Fruit fly (Drosophila melanogaster) whole organism, pupa: ENCODE data around the gene Or33a.

Experiments used
- CG10348 ChIP-seq: fragments of 200-800 bp; sonication (Bioruptor generic); IDR thresholded peaks from 2 replicates; pipeline ENCODE4 v1.3.6; 2022; ENCODE audit warnings: missing biosample characterization, missing genetic modification characterization
- CG12605 ChIP-seq: fragments of 200-800 bp; sonication (Bioruptor generic); IDR thresholded peaks from 2 replicates; pipeline ENCODE4 v1.3.6; 2022; ENCODE audit warnings: missing biosample characterization, missing genetic modification characterization
- CG13204 ChIP-seq: fragments of 200-800 bp; sonication (Bioruptor generic); optimal IDR thresholded peaks from 2 replicates; lab custom pipeline; 2018; ENCODE audit warnings: missing biosample characterization, mild to moderate bottlenecking, missing genetic modification characterization, moderate library complexity
- CG14655 ChIP-seq: fragments of 200-800 bp; sonication (Bioruptor generic); optimal IDR thresholded peaks from 3 replicates; lab custom pipeline; 2017; ENCODE audit warnings: mild to moderate bottlenecking, missing biosample characterization, missing genetic modification reagents, missing genetic modification characterization
- CG15710 ChIP-seq: fragments of 200-800 bp; sonication (Bioruptor generic); optimal IDR thresholded peaks from 2 replicates; lab custom pipeline; 2018; ENCODE audit warnings: missing biosample characterization, mild to moderate bottlenecking, missing genetic modification characterization, moderate library complexity
- CG17806 ChIP-seq: fragments of 200-800 bp; sonication (Bioruptor generic); optimal IDR thresholded peaks from 2 replicates; lab custom pipeline; 2018; ENCODE audit warnings: missing biosample characterization, mild to moderate bottlenecking, missing genetic modification characterization, moderate library complexity
- CG32121 ChIP-seq: fragments of 200-800 bp; sonication (Bioruptor generic); IDR thresholded peaks from 2 replicates; pipeline ENCODE4 v1.3.6; 2022; ENCODE audit warnings: missing biosample characterization, missing genetic modification characterization
- CG34367 ChIP-seq: fragments of 200-800 bp; sonication (Bioruptor generic); optimal IDR thresholded peaks from 2 replicates; lab custom pipeline; 2018; ENCODE audit warnings: missing biosample characterization, mild to moderate bottlenecking, missing genetic modification characterization
- CG4496 ChIP-seq: fragments of 200-800 bp; sonication (Bioruptor generic); IDR thresholded peaks from 3 replicates; pipeline ENCODE4 v1.3.6; 2022; ENCODE audit warnings: missing biosample characterization, missing genetic modification characterization
- CG8159 ChIP-seq: fragments of 200-800 bp; sonication (Bioruptor generic); optimal IDR thresholded peaks from 3 replicates; lab custom pipeline; 2018; ENCODE audit warnings: missing biosample characterization, mild to moderate bottlenecking, missing genetic modification characterization, moderate library complexity
- CG8301 ChIP-seq: fragments of 200-800 bp; sonication (Bioruptor generic); optimal IDR thresholded peaks from 2 replicates; lab custom pipeline; 2018; ENCODE audit warnings: missing biosample characterization, mild to moderate bottlenecking, missing genetic modification characterization
- CG9948 ChIP-seq: fragments of 200-800 bp; sonication (Bioruptor generic); optimal IDR thresholded peaks from 2 replicates; lab custom pipeline; 2018; ENCODE audit warnings: missing biosample characterization, mild to moderate bottlenecking, missing genetic modification characterization, moderate library complexity
- D1 ChIP-seq: fragments of 200-800 bp; sonication (Bioruptor generic); optimal IDR thresholded peaks from 2 replicates; lab custom pipeline; 2018; ENCODE audit warnings: missing biosample characterization, mild to moderate bottlenecking, missing genetic modification characterization, moderate library complexity
- EcR ChIP-seq: fragments of 200-800 bp; sonication (Bioruptor generic); optimal IDR thresholded peaks from 3 replicates; lab custom pipeline; 2019; ENCODE audit warnings: missing biosample characterization, missing genetic modification characterization, mild to moderate bottlenecking, moderate library complexity, missing genetic modification reagents
- Ets98B ChIP-seq: fragments of 200-800 bp; sonication (Bioruptor generic); IDR thresholded peaks from 2 replicates; pipeline ENCODE4 v1.3.6; 2022; ENCODE audit warnings: missing biosample characterization, missing genetic modification characterization
- Pif1A ChIP-seq: fragments of 200-800 bp; sonication (Bioruptor generic); optimal IDR thresholded peaks from 3 replicates; lab custom pipeline; 2016; ENCODE audit warnings: missing biosample characterization, missing genetic modification characterization
- Pif1B ChIP-seq: fragments of 200-800 bp; sonication (Bioruptor generic); optimal IDR thresholded peaks from 3 replicates; lab custom pipeline; 2016; ENCODE audit warnings: missing biosample characterization, missing genetic modification characterization
- Snoo ChIP-seq: fragments of 200-800 bp; sonication (Bioruptor generic); optimal IDR thresholded peaks from 3 replicates; lab custom pipeline; 2017; ENCODE audit warnings: missing biosample characterization, mild to moderate bottlenecking, missing genetic modification characterization, inconsistent platforms
- fd96Ca ChIP-seq: fragments of 200-800 bp; sonication (Bioruptor generic); IDR thresholded peaks from 3 replicates; pipeline ENCODE4 v1.3.6; 2022; ENCODE audit warnings: missing biosample characterization, missing genetic modification characterization
- gl ChIP-seq: fragments of 200-800 bp; sonication (Bioruptor generic); optimal IDR thresholded peaks from 2 replicates; lab custom pipeline; 2018; ENCODE audit warnings: missing biosample characterization, mild to moderate bottlenecking, missing genetic modification characterization
- rn ChIP-seq: fragments of 200-800 bp; sonication (Bioruptor generic); IDR thresholded peaks from 2 replicates; pipeline ENCODE4 v1.3.6; 2022; ENCODE audit warnings: missing biosample characterization, missing genetic modification characterization

The Or33a gene

dm6 chr2L:11934205-11934604 is at the start of gene Or33a:
TSS of gene Or33a (plus strand) at chr2L:11934505.
- TF ChIP-seq Pif1A (GFP tag; lab: Kevin White, UChicago) (no peak), Pif1B (GFP tag; lab: Kevin White, UChicago) (no peak), CG14655 (GFP tag; lab: Kevin White, UChicago) (no peak), D1 (tag; lab: Kevin White, UChicago) (no peak), Ets98B (GFP tag; lab: Robert Waterston, UW) (no peak), EcR (GFP tag; lab: Kevin White, UChicago) (no peak), CG15710 (tag; lab: Kevin White, UChicago) (no peak), CG8301 (tag; lab: Kevin White, UChicago) (no peak), CG9948 (no peak), CG34367 (tag; lab: Kevin White, UChicago) (no peak), CG13204 (no peak), Snoo (tag; lab: Kevin White, UChicago) (no peak)

DNA sequence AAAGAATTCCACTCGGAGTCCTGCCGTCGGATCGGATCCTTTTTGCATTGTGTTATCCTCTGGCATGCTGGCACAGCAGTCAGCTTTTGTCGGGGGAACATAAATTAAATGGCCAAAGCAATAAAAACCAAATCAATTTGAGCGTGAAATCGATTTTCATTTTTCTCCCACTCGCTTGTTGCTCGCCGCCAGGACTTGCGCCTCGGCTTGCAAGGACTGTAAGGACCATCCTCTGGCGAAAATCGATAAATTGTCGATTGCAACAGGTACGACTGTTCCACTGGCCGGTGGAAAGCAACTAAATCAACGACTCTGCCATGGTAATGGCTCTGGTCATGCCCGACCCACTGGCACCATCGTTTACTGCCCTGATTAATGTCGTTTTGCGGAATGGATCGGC is 41.0 kb upstream of the Or33a start:
- TF ChIP-seq Pif1B (GFP tag; lab: Kevin White, UChicago) (no peak), CG12605 (GFP tag; lab: Robert Waterston, UW) (no peak), CG8159 (tag; lab: Kevin White, UChicago) (no peak), Ets98B (GFP tag; lab: Robert Waterston, UW) (no peak), CG34367 (tag; lab: Kevin White, UChicago) (no peak), gl (tag; lab: Kevin White, UChicago) (no peak), rn (GFP tag; lab: Robert Waterston, UW) (no peak), CG15710 (tag; lab: Kevin White, UChicago) (no peak), CG10348 (GFP tag; lab: Robert Waterston, UW) (no peak), CG8301 (tag; lab: Kevin White, UChicago) (no peak), CG14655 (GFP tag; lab: Kevin White, UChicago) (no peak), fd96Ca (GFP tag; lab: Robert Waterston, UW) (no peak), CG32121 (GFP tag; lab: Robert Waterston, UW) (no peak), Pif1A (GFP tag; lab: Kevin White, UChicago) (no peak), CG4496 (GFP tag; lab: Robert Waterston, UW) (no peak), CG17806 (no peak), CG9948 (no peak), CG13204 (no peak), D1 (tag; lab: Kevin White, UChicago) (no peak)

dm6 chr2L:11902483-11902882 is 31.8 kb upstream of the Or33a start:
- TF ChIP-seq D1 (tag; lab: Kevin White, UChicago) (no peak), CG34367 (tag; lab: Kevin White, UChicago) (no peak), CG13204 (no peak), CG4496 (GFP tag; lab: Robert Waterston, UW) (no peak), fd96Ca (GFP tag; lab: Robert Waterston, UW) (no peak), CG9948 (no peak), CG14655 (GFP tag; lab: Kevin White, UChicago) (no peak), CG17806 (no peak), Ets98B (GFP tag; lab: Robert Waterston, UW) (no peak), CG15710 (tag; lab: Kevin White, UChicago) (no peak), EcR (GFP tag; lab: Kevin White, UChicago) (no peak), Snoo (tag; lab: Kevin White, UChicago) (no peak), rn (GFP tag; lab: Robert Waterston, UW) (no peak), CG12605 (GFP tag; lab: Robert Waterston, UW) (no peak), Pif1B (GFP tag; lab: Kevin White, UChicago) (no peak), CG8159 (tag; lab: Kevin White, UChicago) (no peak), gl (tag; lab: Kevin White, UChicago) (no peak), CG8301 (tag; lab: Kevin White, UChicago) (no peak)

DNA sequence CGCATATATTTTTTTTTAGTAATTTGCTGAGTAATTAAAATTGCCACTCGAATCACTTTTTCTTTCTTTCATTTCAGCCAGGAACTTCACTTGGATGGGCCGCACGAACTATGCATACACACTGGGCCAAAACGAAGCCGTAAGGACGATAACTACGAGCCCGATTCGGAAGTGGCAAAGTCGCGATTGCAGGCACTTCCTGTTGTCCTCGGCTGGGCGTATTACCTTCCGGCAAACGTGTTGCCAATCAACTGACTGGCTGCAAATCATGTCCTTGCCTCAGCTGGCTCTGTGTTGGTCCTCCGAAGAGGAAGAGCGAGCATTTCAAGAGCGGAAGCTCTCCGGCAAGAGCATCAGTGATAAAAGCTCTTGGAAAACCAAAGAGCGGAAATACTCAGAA is 31.0 kb upstream of the Or33a start:
- no peak for TF ChIP-seq EcR (GFP tag; lab: Kevin White, UChicago)
- no peak for TF ChIP-seq D1 (tag; lab: Kevin White, UChicago)
- TF ChIP-seq gl (tag; lab: Kevin White, UChicago): no peak
- TF ChIP-seq CG8301 (tag; lab: Kevin White, UChicago): no peak
- TF ChIP-seq Pif1B (GFP tag; lab: Kevin White, UChicago): no peak
- no peak for TF ChIP-seq CG8159 (tag; lab: Kevin White, UChicago)
- TF ChIP-seq CG9948: no peak
- TF ChIP-seq Ets98B (GFP tag; lab: Robert Waterston, UW): no peak
- TF ChIP-seq Pif1A (GFP tag; lab: Kevin White, UChicago): no peak
- no peak for TF ChIP-seq rn (GFP tag; lab: Robert Waterston, UW)
- TF ChIP-seq CG14655 (GFP tag; lab: Kevin White, UChicago): no peak
- TF ChIP-seq CG32121 (GFP tag; lab: Robert Waterston, UW): no peak
- no peak for TF ChIP-seq Snoo (tag; lab: Kevin White, UChicago)
- TF ChIP-seq CG34367 (tag; lab: Kevin White, UChicago): no peak
- no peak for TF ChIP-seq CG15710 (tag; lab: Kevin White, UChicago)
- TF ChIP-seq CG17806: no peak
- no peak for TF ChIP-seq CG12605 (GFP tag; lab: Robert Waterston, UW)
- no peak for TF ChIP-seq CG13204

DNA sequence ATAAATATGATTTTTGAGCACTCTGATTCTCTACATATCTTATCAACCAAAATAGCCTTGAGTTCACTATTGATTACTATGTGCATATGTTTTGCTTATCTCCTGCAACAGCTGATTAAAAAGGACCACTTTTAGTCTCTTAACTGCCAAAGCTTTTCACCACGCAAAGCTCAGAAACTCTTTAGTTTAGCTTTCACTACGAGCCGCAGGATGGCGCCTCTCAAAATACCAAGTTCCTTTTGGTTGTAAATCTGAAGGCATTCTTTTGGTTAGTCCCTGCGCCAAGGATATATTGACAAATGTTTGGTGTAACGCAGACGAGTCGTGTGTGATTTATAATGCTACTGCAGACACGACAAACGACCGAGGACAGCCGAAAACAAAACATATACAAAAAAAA is 30.1 kb upstream of the Or33a start:
- TF ChIP-seq CG13204 (no peak), Ets98B (GFP tag; lab: Robert Waterston, UW) (no peak), Pif1A (GFP tag; lab: Kevin White, UChicago) (no peak), CG34367 (tag; lab: Kevin White, UChicago) (no peak), CG15710 (tag; lab: Kevin White, UChicago) (no peak), CG12605 (GFP tag; lab: Robert Waterston, UW) (no peak), CG4496 (GFP tag; lab: Robert Waterston, UW) (no peak), EcR (GFP tag; lab: Kevin White, UChicago) (no peak), CG9948 (no peak), CG14655 (GFP tag; lab: Kevin White, UChicago) (no peak), fd96Ca (GFP tag; lab: Robert Waterston, UW) (no peak), CG17806 (no peak), D1 (tag; lab: Kevin White, UChicago) (no peak), Snoo (tag; lab: Kevin White, UChicago) (no peak), Pif1B (GFP tag; lab: Kevin White, UChicago) (no peak), CG8159 (tag; lab: Kevin White, UChicago) (no peak)
